Fruit fly (Drosophila melanogaster): ENCODE results near the gene CG43675.

Gene CG43675

DNA sequence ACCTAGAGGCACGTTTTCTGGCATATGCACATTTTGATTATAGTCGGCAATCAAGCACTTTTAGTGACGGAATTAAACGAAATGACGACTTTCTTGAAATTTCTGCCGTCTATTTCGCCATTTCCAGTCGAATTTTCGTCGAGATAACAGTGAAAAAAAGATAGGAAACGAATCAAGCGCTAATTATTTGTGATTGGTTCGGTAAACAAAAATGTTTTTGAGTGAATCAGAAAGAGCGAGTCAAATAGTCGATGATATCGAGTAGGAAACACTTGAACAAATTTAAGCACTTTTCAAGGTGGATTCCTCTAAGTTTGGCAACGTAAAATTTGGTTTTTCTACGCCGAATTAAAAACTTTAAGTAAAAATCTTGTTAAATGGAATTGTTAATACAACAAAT, 11.7 kb upstream of the CG43675 start:
- TF ChIP-seq bab1 (GFP tag; optimal IDR thresholded peaks at IDR 0.05) (peak; percentile 18), kay (GFP tag; ENCODE audit: borderline replicate concordance) (peak; percentile 81), CG11617 (GFP tag; optimal IDR thresholded peaks at IDR 0.05) (no peak), pad (GFP tag; optimal IDR thresholded peaks at IDR 0.05) (no peak)

DNA sequence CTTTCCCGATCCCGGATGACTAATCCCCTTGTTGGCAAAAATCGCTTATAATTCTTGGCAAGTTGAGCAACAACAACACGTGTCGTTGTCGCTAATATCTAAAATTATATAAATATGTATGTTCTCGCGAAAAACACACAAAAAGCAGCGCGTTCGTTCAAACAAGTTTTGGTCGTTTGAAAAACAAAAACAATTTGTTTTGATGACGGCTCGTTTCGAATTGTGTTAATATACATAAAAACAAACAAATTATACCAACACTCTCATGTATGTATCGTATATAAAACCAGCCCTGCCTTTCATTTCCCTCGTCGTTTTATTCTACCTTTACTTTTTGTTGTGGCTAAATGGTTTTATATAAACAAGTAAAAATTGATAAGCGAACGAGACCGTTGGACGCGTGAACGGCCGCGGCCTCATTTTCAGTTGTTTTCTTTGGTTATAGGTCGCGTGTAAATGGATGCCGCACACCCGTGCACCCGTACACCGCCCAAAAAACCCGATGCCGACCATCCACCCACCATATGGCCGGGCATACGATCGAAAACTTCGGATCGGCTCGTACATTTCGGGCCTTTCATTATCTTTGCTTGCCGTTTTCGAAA, 11.0 kb upstream of the CG43675 start:
- peak; percentile 24 for TF ChIP-seq Mnt (GFP tag; optimal IDR thresholded peaks at IDR 0.05)
- no peak for TF ChIP-seq CG7045 (GFP tag; optimal IDR thresholded peaks at IDR 0.05)
- TF ChIP-seq CG12768 (GFP tag; optimal IDR thresholded peaks at IDR 0.05), result no peak
- no peak for TF ChIP-seq CG1620 (GFP tag; optimal IDR thresholded peaks at IDR 0.05)
- no peak for TF ChIP-seq pad (GFP tag; optimal IDR thresholded peaks at IDR 0.05)
- no peak for TF ChIP-seq CG7101 (tag; optimal IDR thresholded peaks at IDR 0.05)
- peak; percentile 41 for TF ChIP-seq kay (GFP tag; ENCODE audit: borderline replicate concordance)
- TF ChIP-seq toe (GFP tag; optimal IDR thresholded peaks at IDR 0.05), result no peak
- no peak for TF ChIP-seq Hr96 (GFP tag; optimal IDR thresholded peaks at IDR 0.05)
- no peak for TF ChIP-seq cnc (optimal IDR thresholded peaks at IDR 0.05)
- no peak for TF ChIP-seq bab1 (GFP tag; optimal IDR thresholded peaks at IDR 0.05)
- TF ChIP-seq Crg-1 (GFP tag; optimal IDR thresholded peaks at IDR 0.05), result no peak
- peak; percentile 14 for TF ChIP-seq tj (GFP tag; optimal IDR thresholded peaks at IDR 0.05)
- no peak for TF ChIP-seq Clk (GFP tag; optimal IDR thresholded peaks at IDR 0.05)
- TF ChIP-seq cic (GFP tag; optimal IDR thresholded peaks at IDR 0.05), result peak; percentile 33
- peak; percentile 31 for TF ChIP-seq CG11617 (GFP tag; optimal IDR thresholded peaks at IDR 0.05)
- peak; percentile 17 for TF ChIP-seq ovo (GFP tag; optimal IDR thresholded peaks at IDR 0.05)
- no peak for TF ChIP-seq CG5204 (GFP tag; optimal IDR thresholded peaks at IDR 0.05)
- TF ChIP-seq CG33017 (tag; optimal IDR thresholded peaks at IDR 0.05), result no peak
- no peak for TF ChIP-seq CG14711 (tag; optimal IDR thresholded peaks at IDR 0.05)

DNA sequence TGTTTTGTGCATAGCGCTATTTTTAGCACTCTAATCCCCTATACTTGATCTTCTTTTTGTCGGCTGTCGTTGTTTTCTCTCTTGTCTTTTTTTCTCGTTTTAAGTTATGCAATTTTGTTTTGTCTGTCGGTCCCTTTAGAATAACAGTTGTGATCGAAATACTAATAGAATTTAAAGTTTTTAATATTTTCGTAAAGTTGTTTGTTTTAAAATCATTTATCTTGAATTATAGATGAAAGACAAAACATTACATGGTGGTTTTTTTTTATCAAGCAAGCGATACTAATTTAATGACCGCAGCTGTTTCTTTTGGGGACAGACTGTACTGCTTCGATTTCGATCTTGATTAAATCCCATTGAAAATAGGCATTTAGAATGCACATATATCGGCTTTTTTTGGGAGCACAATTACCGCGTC, 10.5 kb upstream of the CG43675 start:
- TF ChIP-seq CG12768 (GFP tag; optimal IDR thresholded peaks at IDR 0.05), result no peak
- TF ChIP-seq pad (GFP tag; optimal IDR thresholded peaks at IDR 0.05), result no peak
- TF ChIP-seq CG14711 (tag; optimal IDR thresholded peaks at IDR 0.05), result peak; percentile 22
- no peak for TF ChIP-seq Crg-1 (GFP tag; optimal IDR thresholded peaks at IDR 0.05)
- no peak for TF ChIP-seq ovo (GFP tag; optimal IDR thresholded peaks at IDR 0.05)
- TF ChIP-seq Hr96 (GFP tag; optimal IDR thresholded peaks at IDR 0.05), result no peak
- TF ChIP-seq CG11617 (GFP tag; optimal IDR thresholded peaks at IDR 0.05), result no peak
- TF ChIP-seq CG33017 (tag; optimal IDR thresholded peaks at IDR 0.05), result no peak
- TF ChIP-seq Clk (GFP tag; optimal IDR thresholded peaks at IDR 0.05), result no peak
- TF ChIP-seq cnc (optimal IDR thresholded peaks at IDR 0.05), result no peak
- no peak for TF ChIP-seq CG1620 (GFP tag; optimal IDR thresholded peaks at IDR 0.05)
- TF ChIP-seq toe (GFP tag; optimal IDR thresholded peaks at IDR 0.05), result no peak
- TF ChIP-seq CG5204 (GFP tag; optimal IDR thresholded peaks at IDR 0.05), result no peak
- peak; percentile 66 for TF ChIP-seq kay (GFP tag; ENCODE audit: borderline replicate concordance)
- TF ChIP-seq bab1 (GFP tag; optimal IDR thresholded peaks at IDR 0.05), result no peak

DNA sequence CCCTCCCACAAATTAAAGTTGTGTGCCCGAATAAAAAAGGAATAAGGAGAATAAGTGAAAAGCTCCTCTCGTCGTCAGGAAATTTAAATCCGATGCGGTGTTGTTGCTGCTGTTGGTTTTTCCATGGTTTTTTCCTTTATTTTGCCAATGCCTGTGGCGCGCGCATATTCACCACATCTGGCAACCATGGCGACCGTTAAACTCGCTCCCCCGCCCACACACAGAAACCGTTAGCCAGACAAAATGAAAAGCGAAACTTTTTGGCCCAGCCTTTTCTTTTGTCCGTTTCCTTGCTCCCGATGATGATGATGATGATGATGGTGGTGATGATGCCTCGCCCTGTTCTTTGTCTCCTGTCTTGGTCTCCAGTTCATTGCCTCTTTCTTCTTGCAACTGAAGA, 9.4 kb upstream of the CG43675 start:
- TF ChIP-seq pad (GFP tag; optimal IDR thresholded peaks at IDR 0.05) (peak; percentile 32), Crg-1 (GFP tag; optimal IDR thresholded peaks at IDR 0.05) (no peak), tj (GFP tag; optimal IDR thresholded peaks at IDR 0.05) (no peak), CG1620 (GFP tag; optimal IDR thresholded peaks at IDR 0.05) (no peak), CG11617 (GFP tag; optimal IDR thresholded peaks at IDR 0.05) (no peak), kay (GFP tag; ENCODE audit: borderline replicate concordance) (no peak), cic (GFP tag; optimal IDR thresholded peaks at IDR 0.05) (no peak), CG7101 (tag; optimal IDR thresholded peaks at IDR 0.05) (no peak)

- peak; percentile 81 for TF ChIP-seq kay (GFP tag; ENCODE audit: borderline replicate concordance)
- TF ChIP-seq CG11617 (GFP tag; optimal IDR thresholded peaks at IDR 0.05), result no peak
Measured at dm6 chr3R:9346539-9346938, 8.8 kb upstream of the CG43675 start.

DNA sequence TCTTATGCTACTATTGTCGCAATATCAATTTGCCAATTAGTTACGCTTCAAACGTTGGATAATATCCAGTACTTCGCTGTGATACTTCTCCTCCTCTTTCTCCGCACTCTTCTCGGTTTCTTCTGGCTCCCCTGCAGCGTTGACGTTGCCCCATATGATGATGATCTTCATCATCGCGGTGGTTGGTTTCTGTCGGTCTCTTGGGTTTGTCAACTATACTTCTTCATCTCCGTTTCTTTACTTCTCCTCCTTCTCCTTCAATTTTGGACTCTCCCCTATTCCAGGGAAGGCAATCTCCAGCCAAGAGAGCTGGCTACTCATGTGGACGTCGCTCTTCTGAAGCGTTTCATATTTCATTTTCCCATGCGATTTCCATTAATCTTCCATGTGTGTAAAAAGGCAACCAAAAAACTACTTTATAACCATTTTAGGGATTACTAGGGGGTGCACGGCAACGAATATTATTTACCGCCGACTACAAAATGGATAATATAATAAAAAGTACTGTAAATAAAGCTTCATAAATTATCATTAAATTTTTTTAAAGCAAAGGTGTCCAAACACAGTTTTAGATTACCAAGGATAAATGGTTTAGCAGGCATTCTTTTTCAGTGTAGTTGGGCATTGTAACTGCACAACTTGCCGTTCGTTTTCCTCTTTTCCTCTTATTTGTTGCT, 7.5 kb upstream of the CG43675 start:
- TF ChIP-seq CG14711 (tag; optimal IDR thresholded peaks at IDR 0.05) (no peak), Hr96 (GFP tag; optimal IDR thresholded peaks at IDR 0.05) (no peak), Crg-1 (GFP tag; optimal IDR thresholded peaks at IDR 0.05) (no peak), CG11617 (GFP tag; optimal IDR thresholded peaks at IDR 0.05) (no peak), kay (GFP tag; ENCODE audit: borderline replicate concordance) (peak; percentile 93), CG33017 (tag; optimal IDR thresholded peaks at IDR 0.05) (no peak), cic (GFP tag; optimal IDR thresholded peaks at IDR 0.05) (no peak), Clk (GFP tag; optimal IDR thresholded peaks at IDR 0.05) (no peak), CG5204 (GFP tag; optimal IDR thresholded peaks at IDR 0.05) (no peak), ovo (GFP tag; optimal IDR thresholded peaks at IDR 0.05) (no peak), Mnt (GFP tag; optimal IDR thresholded peaks at IDR 0.05) (no peak), bab1 (GFP tag; optimal IDR thresholded peaks at IDR 0.05) (peak; percentile 11), CG1620 (GFP tag; optimal IDR thresholded peaks at IDR 0.05) (no peak), CG7101 (tag; optimal IDR thresholded peaks at IDR 0.05) (no peak), toe (GFP tag; optimal IDR thresholded peaks at IDR 0.05) (no peak), pad (GFP tag; optimal IDR thresholded peaks at IDR 0.05) (peak; percentile 41), CG7045 (GFP tag; optimal IDR thresholded peaks at IDR 0.05) (no peak)

Measured in whole organism, adult.